Fruit fly (Drosophila melanogaster) whole organism, embryonic: ENCODE data around the gene Mst57Db.
A peak's percentile ranks its signal among the peaks of the same experiment; 100 is the strongest.

Source experiments
- Ada2b ChIP-seq: fragments of 200-800 bp; sonication (Bioruptor generic); IDR thresholded peaks from 2 replicates; pipeline ENCODE4 v1.3.6; 2022; ENCODE audit warnings: missing biosample characterization, missing genetic modification characterization
- Asciz ChIP-seq: fragments of 200-800 bp; sonication (Bioruptor generic); optimal IDR thresholded peaks from 2 replicates; lab custom pipeline; 2017; ENCODE audit warnings: missing biosample characterization, mild to moderate bottlenecking, missing genetic modification characterization, missing genetic modification reagents
- Awh ChIP-seq: fragments of 200-800 bp; sonication (Bioruptor generic); IDR thresholded peaks from 2 replicates; pipeline ENCODE4, ENCODE4 v1.3.6; 2022; ENCODE audit warnings: missing biosample characterization, missing genetic modification characterization
- Bdp1 ChIP-seq: fragments of 200-800 bp; sonication (Bioruptor generic); optimal IDR thresholded peaks from 3 replicates; lab custom pipeline; 2016; ENCODE audit warnings: missing biosample characterization, missing genetic modification characterization
- CG11696 ChIP-seq: fragments of 200-800 bp; sonication (Bioruptor generic); IDR thresholded peaks from 2 replicates; pipeline ENCODE4 v1.3.6; 2022; ENCODE audit warnings: missing biosample characterization, missing genetic modification characterization
- CG12391 ChIP-seq: fragments of 200-800 bp; sonication (Bioruptor generic); optimal IDR thresholded peaks from 3 replicates; lab custom pipeline; 2018; ENCODE audit warnings: missing biosample characterization, mild to moderate bottlenecking, missing genetic modification characterization, moderate library complexity
- CG12769 ChIP-seq: fragments of 200-800 bp; sonication (Bioruptor generic); optimal IDR thresholded peaks from 2 replicates; lab custom pipeline; 2019; ENCODE audit warnings: missing biosample characterization, mild to moderate bottlenecking, missing genetic modification characterization, moderate library complexity
- CG14965 ChIP-seq: fragments of 200-800 bp; sonication (Bioruptor generic); optimal IDR thresholded peaks from 2 replicates; lab custom pipeline; 2016; ENCODE audit warnings: missing biosample characterization, missing genetic modification characterization, borderline replicate concordance
- CG2202 ChIP-seq: fragments of 200-800 bp; sonication (Bioruptor generic); optimal IDR thresholded peaks from 2 replicates; lab custom pipeline; 2018; ENCODE audit warnings: missing biosample characterization, mild to moderate bottlenecking, missing genetic modification characterization
- CG2889 ChIP-seq: fragments of 200-800 bp; sonication (Bioruptor generic); IDR thresholded peaks from 3 replicates; pipeline ENCODE4 v1.3.6; 2022; ENCODE audit warnings: missing biosample characterization, missing genetic modification characterization
- CG3838 ChIP-seq: fragments of 200-800 bp; sonication (Bioruptor generic); optimal IDR thresholded peaks from 3 replicates; lab custom pipeline; 2016; ENCODE audit warnings: missing biosample characterization, missing genetic modification characterization
- CG5953 ChIP-seq: fragments of 200-800 bp; sonication (Bioruptor generic); IDR thresholded peaks from 2 replicates; pipeline ENCODE4 v1.3.6; 2022; ENCODE audit warnings: missing biosample characterization, missing genetic modification characterization
- CG6272 ChIP-seq: fragments of 200-800 bp; sonication (Bioruptor generic); IDR thresholded peaks from 2 replicates; pipeline ENCODE4 v1.3.6; 2022; ENCODE audit warnings: missing biosample characterization, missing genetic modification characterization
- CG6791 ChIP-seq: fragments of 200-800 bp; sonication (Bioruptor generic); IDR thresholded peaks from 3 replicates; pipeline ENCODE4 v1.3.6; 2022; ENCODE audit warnings: missing biosample characterization, missing genetic modification characterization; ENCODE audit not compliant: partially characterized antibody
- CG8089 ChIP-seq: fragments of 200-800 bp; sonication (Bioruptor generic); optimal IDR thresholded peaks from 3 replicates; lab custom pipeline; 2016; ENCODE audit warnings: missing biosample characterization, missing genetic modification characterization
- CG9609 ChIP-seq: fragments of 200-800 bp; sonication (Bioruptor generic); optimal IDR thresholded peaks from 3 replicates; lab custom pipeline; 2016; ENCODE audit warnings: missing biosample characterization, missing genetic modification characterization
- Chrac-16 ChIP-seq: fragments of 200-800 bp; sonication (Bioruptor generic); optimal IDR thresholded peaks from 3 replicates; lab custom pipeline; 2016; ENCODE audit warnings: missing biosample characterization, missing genetic modification characterization
- Dp ChIP-seq: fragments of 200-800 bp; sonication (Bioruptor generic); optimal IDR thresholded peaks from 2 replicates; lab custom pipeline; 2018; ENCODE audit warnings: missing biosample characterization, mild to moderate bottlenecking, missing genetic modification characterization, moderate library complexity
- Ets65A ChIP-seq: fragments of 200-800 bp; sonication (Bioruptor generic); peaks from one replicate; lab custom pipeline; 2016; ENCODE audit warnings: missing biosample characterization, missing genetic modification characterization
- Hr3 ChIP-seq: fragments of 200-800 bp; sonication (Bioruptor generic); optimal IDR thresholded peaks from 3 replicates; lab custom pipeline; 2016; ENCODE audit warnings: missing biosample characterization, missing genetic modification characterization
- Max ChIP-seq: fragments of 200-800 bp; sonication (Bioruptor generic); optimal IDR thresholded peaks from 2 replicates; lab custom pipeline; 2016; ENCODE audit warnings: missing biosample characterization, mild to moderate bottlenecking, missing genetic modification characterization
- Spps ChIP-seq: fragments of 200-800 bp; sonication (Bioruptor generic); optimal IDR thresholded peaks from 2 replicates; lab custom pipeline; 2018; ENCODE audit warnings: missing biosample characterization, mild to moderate bottlenecking, missing genetic modification characterization
- aop ChIP-seq: fragments of 200-800 bp; sonication (Bioruptor generic); IDR thresholded peaks from 2 replicates; pipeline ENCODE4 v1.3.6; 2022; ENCODE audit warnings: missing biosample characterization, missing genetic modification characterization
- ap ChIP-seq: fragments of 200-800 bp; sonication (Bioruptor generic); IDR thresholded peaks from 2 replicates; pipeline ENCODE4 v1.3.6; 2022; ENCODE audit warnings: missing biosample characterization, missing genetic modification characterization
- ara ChIP-seq: fragments of 200-800 bp; sonication (Bioruptor generic); IDR thresholded peaks from 2 replicates; pipeline ENCODE4 v1.3.6; 2022; ENCODE audit warnings: missing biosample characterization, missing genetic modification characterization
- caup ChIP-seq: fragments of 200-800 bp; sonication (Bioruptor generic); optimal IDR thresholded peaks from 3 replicates; lab custom pipeline; 2017; ENCODE audit warnings: missing biosample characterization, mild to moderate bottlenecking, missing genetic modification characterization, moderate library complexity; ENCODE audit not compliant: severe bottlenecking
- crol ChIP-seq: fragments of 200-800 bp; sonication (Bioruptor generic); IDR thresholded peaks from 2 replicates; pipeline ENCODE4 v1.3.6; 2022; ENCODE audit warnings: missing biosample characterization, missing genetic modification characterization
- fu2 ChIP-seq: fragments of 200-800 bp; sonication (Bioruptor generic); optimal IDR thresholded peaks from 2 replicates; lab custom pipeline; 2016; ENCODE audit warnings: missing biosample characterization, missing genetic modification characterization
- gem ChIP-seq: fragments of 200-800 bp; sonication (Bioruptor generic); optimal IDR thresholded peaks from 2 replicates; lab custom pipeline; 2019; ENCODE audit warnings: missing biosample characterization, mild to moderate bottlenecking, missing genetic modification characterization, moderate library complexity
- hbn ChIP-seq: fragments of 200-800 bp; sonication (Bioruptor generic); IDR thresholded peaks from 2 replicates; pipeline ENCODE4 v1.3.6; 2022; ENCODE audit warnings: missing biosample characterization, missing genetic modification characterization; ENCODE audit not compliant: partially characterized antibody
- kay ChIP-seq: fragments of 200-800 bp; sonication (Bioruptor generic); optimal IDR thresholded peaks from 2 replicates; lab custom pipeline; 2016; ENCODE audit warnings: missing biosample characterization, missing genetic modification characterization
- ken ChIP-seq: fragments of 200-800 bp; sonication (Bioruptor generic); IDR thresholded peaks from 3 replicates; pipeline ENCODE4 v1.3.6; 2022; ENCODE audit warnings: missing biosample characterization, missing genetic modification characterization
- klu ChIP-seq: fragments of 200-800 bp; sonication (Bioruptor generic); IDR thresholded peaks from 2 replicates; pipeline ENCODE4 v1.3.6; 2022; ENCODE audit warnings: missing biosample characterization, missing genetic modification characterization
- nom ChIP-seq: fragments of 200-800 bp; sonication (Bioruptor generic); optimal IDR thresholded peaks from 2 replicates; lab custom pipeline; 2017; ENCODE audit warnings: missing biosample characterization, missing genetic modification characterization, mild to moderate bottlenecking, moderate library complexity, missing genetic modification reagents
- pum ChIP-seq: fragments of 200-800 bp; sonication (Bioruptor generic); optimal IDR thresholded peaks from 2 replicates; lab custom pipeline; 2016; ENCODE audit warnings: missing biosample characterization, missing genetic modification characterization
- rib ChIP-seq: fragments of 200-800 bp; sonication (Bioruptor generic); IDR thresholded peaks from 2 replicates; pipeline ENCODE4 v1.3.6; 2022; ENCODE audit warnings: missing biosample characterization, missing genetic modification characterization
- slbo ChIP-seq: fragments of 200-800 bp; sonication (Bioruptor generic); IDR thresholded peaks from 2 replicates; pipeline ENCODE4 v1.3.6; 2022; ENCODE audit warnings: missing biosample characterization, missing genetic modification characterization
- tup ChIP-seq: fragments of 200-800 bp; sonication (Bioruptor generic); optimal IDR thresholded peaks from 2 replicates; lab custom pipeline; 2016; ENCODE audit warnings: missing biosample characterization, mild to moderate bottlenecking, missing genetic modification characterization, moderate library complexity
- wek ChIP-seq: fragments of 200-800 bp; sonication (Bioruptor generic); optimal IDR thresholded peaks from 3 replicates; lab custom pipeline; 2018; ENCODE audit warnings: missing biosample characterization, mild to moderate bottlenecking, missing genetic modification characterization, moderate library complexity
- z ChIP-seq: fragments of 200-800 bp; sonication (Bioruptor generic); IDR thresholded peaks from 3 replicates; pipeline ENCODE4 v1.3.6; 2022; ENCODE audit warnings: missing biosample characterization, missing genetic modification characterization

The Mst57Db gene

dm6 chr3R:25810796-25811195 lies 19.9 kb downstream of the Mst57Db start, which contains the start of gene CG5024:
TSS of gene CG5024 (plus strand) at chr3R:25811096.
- TF ChIP-seq hbn (GFP tag; lab: Robert Waterston, UW) (no peak), CG6791 (GFP tag; lab: Robert Waterston, UW) (no peak), CG14965 (GFP tag; lab: Kevin White, UChicago) (no peak), CG12391 (no peak), Ada2b (no peak), ara (no peak), crol (GFP tag; lab: Robert Waterston, UW) (no peak), rib (no peak), Hr3 (GFP tag; lab: Kevin White, UChicago) (no peak), klu (no peak), gem (tag; lab: Kevin White, UChicago) (no peak), CG9609 (no peak), CG3838 (GFP tag; lab: Kevin White, UChicago) (no peak)

dm6 chr3R:25806145-25806544 lies 24.6 kb downstream of the Mst57Db start, which contains the start of gene BG642167:
TSS of gene BG642167 (plus strand) at chr3R:25806445.
- TF ChIP-seq Bdp1 (GFP tag; lab: Kevin White, UChicago): no peak
- TF ChIP-seq Chrac-16 (GFP tag; lab: Kevin White, UChicago): no peak
- no peak for TF ChIP-seq CG12769
- TF ChIP-seq ap (GFP tag; lab: Robert Waterston, UW): no peak
- no peak for TF ChIP-seq wek
- no peak for TF ChIP-seq CG8089 (GFP tag; lab: Kevin White, UChicago)
- no peak for TF ChIP-seq fu2 (GFP tag; lab: Kevin White, UChicago)
- no peak for TF ChIP-seq CG2889 (GFP tag; lab: Robert Waterston, UW)
- no peak for TF ChIP-seq ken (GFP tag; lab: Robert Waterston, UW)
- TF ChIP-seq Max (GFP tag; lab: Kevin White, UChicago): no peak
- TF ChIP-seq CG5953 (GFP tag; lab: Robert Waterston, UW): no peak
- no peak for TF ChIP-seq Awh (GFP tag; lab: Robert Waterston, UW)
- no peak for TF ChIP-seq caup (GFP tag; lab: Kevin White, UChicago)
- no peak for TF ChIP-seq z (GFP tag; lab: Robert Waterston, UW)
- TF ChIP-seq CG6272 (GFP tag; lab: Robert Waterston, UW): no peak
- TF ChIP-seq CG11696: no peak
- TF ChIP-seq CG2202 (tag; lab: Kevin White, UChicago): no peak
- no peak for TF ChIP-seq aop (GFP tag; lab: Robert Waterston, UW)

dm6 chr3R:25791807-25792206 lies 38.9 kb downstream of the Mst57Db start:
- TF ChIP-seq nom (no peak), Ets65A (GFP tag; lab: Kevin White, UChicago) (peak; percentile 91), slbo (peak; percentile 10; the same call in 1 of the 2 replicates), Spps (no peak), kay (GFP tag; lab: Kevin White, UChicago) (no peak)

DNA sequence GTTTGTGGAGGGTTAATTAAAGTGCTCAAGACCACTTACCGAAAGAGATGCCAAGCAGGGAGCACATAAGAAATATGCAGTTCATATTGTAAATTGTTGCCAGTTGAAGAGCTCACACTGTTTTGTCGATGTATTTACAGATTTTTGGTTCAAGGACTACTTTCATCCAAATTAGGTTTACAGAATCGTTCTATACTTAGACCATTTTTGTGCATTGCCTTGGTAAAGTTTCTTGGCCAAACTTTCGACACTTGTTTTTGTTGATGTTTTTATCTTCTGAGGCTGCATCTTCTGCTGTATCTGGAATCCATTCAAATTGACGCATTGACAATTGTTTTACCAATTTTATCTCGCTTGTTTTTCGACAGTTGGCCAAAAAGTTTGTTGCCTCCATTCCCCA lies 40.3 kb downstream of the Mst57Db start, which contains the start of gene CG31093:
TSS of gene CG31093 (minus strand) at position 101 of the 400 bp plus-strand sequence.
- TF ChIP-seq Dp (GFP tag; lab: Kevin White, UChicago): no peak
- TF ChIP-seq tup (GFP tag; lab: Kevin White, UChicago): no peak
- no peak for TF ChIP-seq Asciz (GFP tag; lab: Kevin White, UChicago)
- no peak for TF ChIP-seq pum (GFP tag; lab: Kevin White, UChicago)
